Fruit fly (Drosophila melanogaster): ENCODE results near the gene ninaA.

- TF ChIP-seq psq (optimal IDR thresholded peaks at IDR 0.05) (no peak), EcR (GFP tag; optimal IDR thresholded peaks at IDR 0.05) (no peak), CG8478 (optimal IDR thresholded peaks at IDR 0.05) (no peak), pan (optimal IDR thresholded peaks at IDR 0.05) (no peak), Dll (optimal IDR thresholded peaks at IDR 0.05) (no peak)
Observed at dm6 chr2L:856690-857488, 20.2 kb upstream of the ninaA start.
